Fruit fly (Drosophila melanogaster): Measurements from ENCODE around the gene CG17746.

Gene CG17746

DNA sequence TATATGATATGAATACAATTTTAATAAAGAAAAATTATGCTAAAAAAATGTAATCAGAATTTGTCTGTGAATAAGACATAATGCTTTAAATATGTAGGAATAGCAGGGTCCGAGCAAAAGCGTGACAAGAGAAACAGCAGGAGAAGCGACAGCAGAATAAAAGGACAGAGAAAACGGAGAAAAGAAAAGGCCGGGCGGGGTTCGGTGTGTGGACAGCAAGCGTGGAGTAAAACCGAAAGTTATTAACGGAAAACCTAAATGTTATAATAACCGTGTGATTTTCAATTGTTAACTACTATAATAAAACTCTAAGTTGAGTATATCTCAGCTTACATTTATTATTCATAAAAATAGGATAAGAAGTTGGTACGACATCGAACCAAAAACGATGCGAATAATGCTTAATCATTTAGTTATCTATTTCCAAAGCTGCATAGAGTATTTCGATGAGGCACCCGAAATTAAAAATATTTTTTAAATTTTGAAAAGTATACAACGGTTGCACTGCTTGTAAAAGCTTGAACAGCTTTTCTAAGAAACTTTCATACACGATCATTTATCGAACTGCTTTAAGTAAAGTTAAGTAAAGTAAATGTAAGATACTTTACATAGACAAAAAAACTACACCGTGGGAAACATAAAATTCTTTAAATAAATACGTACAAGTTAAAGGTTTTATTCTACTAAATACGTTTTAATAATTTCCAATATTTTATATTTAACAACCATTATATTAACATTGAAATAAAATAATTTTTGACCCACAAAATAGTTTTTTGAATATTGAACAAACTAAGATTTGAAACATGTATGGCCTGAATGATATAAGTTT lies 12.5 kb upstream of the CG17746 start:
- no peak for TF ChIP-seq CG17801 (GFP tag; optimal IDR thresholded peaks at IDR 0.05; ENCODE audit: partially characterized antibody)

dm6 chr3L:3250922-3251658 lies 11.7 kb upstream of the CG17746 start:
- no peak for TF ChIP-seq CG17801 (GFP tag; optimal IDR thresholded peaks at IDR 0.05; ENCODE audit: partially characterized antibody)

dm6 chr3L:3249997-3250774 lies 10.8 kb upstream of the CG17746 start:
- TF ChIP-seq CG17801 (GFP tag; optimal IDR thresholded peaks at IDR 0.05; ENCODE audit: partially characterized antibody), result peak; percentile 92

DNA sequence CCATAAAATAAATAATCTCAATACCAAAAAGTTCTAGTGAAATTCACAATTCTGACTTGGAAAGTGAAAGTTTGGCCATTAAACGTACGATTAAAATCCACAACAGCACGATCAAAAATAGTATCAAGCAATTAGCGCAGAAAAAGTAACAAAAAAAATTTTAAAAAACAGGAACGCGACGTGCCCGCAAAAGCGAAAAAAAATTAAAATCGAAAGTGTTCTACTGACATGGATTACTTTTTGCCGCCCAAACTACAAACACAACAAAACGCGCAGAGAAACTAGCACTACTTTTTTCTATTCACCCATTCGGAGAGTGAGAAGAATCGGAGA lies 10.3 kb upstream of the CG17746 start:
- TF ChIP-seq CG17801 (GFP tag; optimal IDR thresholded peaks at IDR 0.05; ENCODE audit: partially characterized antibody), result no peak

DNA sequence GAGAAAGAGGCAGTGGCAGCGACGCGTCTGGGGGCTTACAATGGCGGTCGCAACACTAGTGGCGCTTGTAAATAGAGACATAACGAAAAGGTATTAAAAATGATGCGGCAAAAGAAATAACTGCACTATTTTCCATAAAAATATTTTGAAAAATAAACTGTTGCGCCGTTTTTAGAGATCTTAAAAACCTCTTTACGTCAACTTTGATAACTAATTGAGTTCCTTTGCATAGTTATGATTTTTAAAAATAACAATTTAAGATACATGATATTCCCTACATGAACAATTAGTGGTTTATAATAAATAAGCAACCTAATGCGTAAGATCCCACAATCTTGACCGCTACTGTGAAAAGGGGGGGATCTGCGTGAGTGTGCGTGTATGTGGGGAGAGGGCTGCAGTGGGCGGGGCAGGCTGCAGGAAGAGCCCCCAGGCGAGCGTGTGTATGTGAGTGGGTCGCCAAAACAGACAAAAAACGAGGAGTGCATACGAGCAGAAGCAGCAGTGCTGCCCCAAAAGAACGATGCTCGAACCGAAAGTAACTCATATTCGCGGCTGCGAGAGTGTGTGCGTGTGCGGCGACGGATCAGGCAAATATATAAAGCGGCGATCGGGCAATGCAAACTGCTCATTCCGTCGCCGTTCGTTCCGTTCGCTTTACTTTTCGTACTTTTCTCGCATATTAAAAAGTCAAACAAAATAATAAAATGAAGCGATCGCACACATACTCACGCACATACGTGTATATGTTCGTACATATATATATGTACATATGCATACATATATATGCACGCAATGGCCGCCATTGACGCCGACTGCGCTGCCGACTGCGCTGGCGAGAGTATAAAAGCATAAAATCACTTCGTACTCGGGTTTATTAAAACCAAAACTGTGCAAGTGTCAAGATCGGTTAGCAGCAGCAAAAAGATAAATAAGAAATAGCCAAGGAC lies 9.6 kb upstream of the CG17746 start:
- peak; percentile 42 for TF ChIP-seq CG17801 (GFP tag; optimal IDR thresholded peaks at IDR 0.05; ENCODE audit: partially characterized antibody)

DNA sequence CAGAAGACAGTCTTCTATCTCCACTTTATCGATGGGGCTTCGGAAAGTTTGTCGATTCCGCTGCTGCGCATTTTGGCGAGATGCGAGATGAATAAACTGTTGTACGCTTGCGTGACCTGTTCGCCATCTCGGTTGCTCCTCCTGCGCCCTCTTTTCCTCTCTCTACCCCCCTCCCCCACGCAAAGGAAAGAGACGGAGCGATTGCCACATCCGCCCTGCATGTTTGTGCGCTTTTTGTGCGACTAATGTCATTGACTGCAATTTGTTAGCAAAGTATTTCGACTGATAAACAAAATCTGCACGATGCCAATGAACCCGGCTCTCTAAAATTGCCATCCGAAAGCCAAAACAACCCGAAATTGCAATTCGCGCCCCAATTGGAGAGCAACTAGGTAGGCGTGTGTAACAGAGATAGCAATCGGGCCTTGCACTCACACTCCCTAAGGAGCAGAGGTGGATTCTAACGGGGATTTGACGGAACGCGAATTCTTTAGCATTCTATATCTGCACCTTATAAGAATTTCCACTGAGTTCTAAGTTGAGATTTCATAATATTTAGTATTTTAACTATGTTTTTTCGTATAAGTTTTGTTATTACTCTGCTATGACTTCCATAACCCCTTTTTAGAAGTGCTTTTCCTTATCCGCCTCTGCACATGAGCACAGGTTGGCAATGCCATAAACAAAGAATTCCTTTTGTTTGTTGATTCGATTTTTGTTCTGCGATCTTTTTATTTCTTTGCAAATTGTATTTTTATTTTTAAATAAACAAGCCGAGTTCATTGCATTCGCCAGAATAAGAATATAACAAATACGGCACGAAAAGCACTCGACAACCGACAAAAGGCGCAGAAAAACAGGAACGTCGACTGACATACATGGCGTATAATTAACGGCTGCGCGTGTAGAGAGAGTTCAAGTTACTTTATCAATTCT lies 8.0 kb upstream of the CG17746 start, which contains the start of gene CG43389:
CG43389 (plus strand) TSS at position 886 of the 936 bp plus-strand sequence.
- TF ChIP-seq CG17801 (GFP tag; optimal IDR thresholded peaks at IDR 0.05; ENCODE audit: partially characterized antibody), result no peak

DNA sequence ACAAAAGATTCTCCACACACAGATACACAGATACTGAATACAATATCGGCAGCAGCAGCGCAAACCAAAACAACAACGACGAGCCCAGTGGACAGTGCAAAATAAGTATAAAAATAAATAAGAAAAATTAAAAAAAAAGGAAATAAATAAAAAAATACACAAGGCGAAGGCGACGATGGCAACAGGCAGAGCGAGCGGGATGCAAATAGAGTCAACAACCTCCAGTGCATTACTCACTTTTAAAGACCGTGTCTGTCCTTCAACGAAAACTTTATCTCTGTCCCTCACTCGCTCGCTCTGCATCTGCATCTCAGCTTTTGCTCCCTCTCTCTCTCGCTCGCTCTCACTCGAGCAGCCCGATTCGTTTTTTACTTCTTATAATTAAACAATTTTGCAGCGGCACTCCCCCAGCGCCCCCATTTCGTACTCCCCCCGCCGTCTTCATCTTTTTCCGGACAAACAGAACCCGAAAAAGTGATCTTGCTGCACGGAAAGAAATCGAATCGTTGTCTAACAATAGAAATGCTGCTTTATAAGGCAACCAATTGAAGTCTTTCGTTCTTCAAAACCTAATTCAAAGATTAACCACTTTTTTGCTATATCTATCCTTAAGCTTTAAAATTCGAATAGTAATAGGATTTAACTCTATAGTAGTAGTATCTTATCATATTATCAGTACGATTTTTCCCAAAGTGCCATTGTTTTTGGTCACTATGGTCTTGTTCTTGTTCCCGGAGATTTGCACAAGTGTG lies 7.2 kb upstream of the CG17746 start:
- TF ChIP-seq CG17801 (GFP tag; optimal IDR thresholded peaks at IDR 0.05; ENCODE audit: partially characterized antibody), result peak; percentile 45

dm6 chr3L:3245189-3245588 lies 5.8 kb upstream of the CG17746 start:
- TF ChIP-seq CG17801 (GFP tag; optimal IDR thresholded peaks at IDR 0.05; ENCODE audit: partially characterized antibody), result no peak

DNA sequence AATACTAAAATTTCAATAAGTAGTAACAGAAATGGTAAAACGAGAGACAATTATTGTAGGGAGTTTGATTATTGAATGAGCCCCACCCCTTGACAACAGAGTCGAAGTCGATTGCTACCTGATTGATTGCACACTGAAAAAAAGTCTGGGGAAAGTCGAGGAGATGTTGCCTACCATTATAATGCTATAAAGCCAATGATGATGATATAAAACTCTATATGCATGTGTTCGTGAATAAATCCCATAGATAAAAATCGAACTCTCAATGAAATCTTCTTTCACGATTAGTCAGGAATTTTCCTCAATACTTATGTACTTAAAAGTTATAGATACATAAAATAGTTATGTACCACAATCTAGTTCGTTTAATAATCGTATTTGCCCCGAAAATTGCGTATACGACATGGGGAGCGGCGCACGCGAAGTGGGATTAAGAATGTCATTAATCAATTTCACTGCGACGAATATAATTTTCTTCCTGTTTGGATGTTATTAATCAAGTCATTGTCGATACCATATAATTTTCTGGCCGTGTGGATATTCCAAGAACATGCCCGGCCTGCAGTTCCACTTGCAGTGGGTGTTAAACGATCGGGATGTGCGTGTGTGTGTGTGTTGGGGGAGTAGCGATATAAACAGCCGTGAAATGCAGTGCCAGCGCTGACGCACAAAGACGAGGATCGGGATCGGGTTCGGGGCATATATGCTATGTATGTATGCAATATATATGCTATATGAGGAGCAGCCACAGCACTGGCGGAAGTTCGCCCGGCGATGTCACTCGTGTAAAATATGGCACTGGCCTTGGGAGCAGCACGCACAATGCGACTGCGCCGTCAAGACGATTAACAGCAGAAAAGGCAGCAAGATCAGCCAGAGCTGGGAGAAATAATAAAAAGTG lies 5.1 kb upstream of the CG17746 start, which contains the start of gene CG12078:
CG12078 (minus strand) TSS at position 51 of the 901 bp plus-strand sequence.
- no peak for TF ChIP-seq CG17801 (GFP tag; optimal IDR thresholded peaks at IDR 0.05; ENCODE audit: partially characterized antibody)

DNA sequence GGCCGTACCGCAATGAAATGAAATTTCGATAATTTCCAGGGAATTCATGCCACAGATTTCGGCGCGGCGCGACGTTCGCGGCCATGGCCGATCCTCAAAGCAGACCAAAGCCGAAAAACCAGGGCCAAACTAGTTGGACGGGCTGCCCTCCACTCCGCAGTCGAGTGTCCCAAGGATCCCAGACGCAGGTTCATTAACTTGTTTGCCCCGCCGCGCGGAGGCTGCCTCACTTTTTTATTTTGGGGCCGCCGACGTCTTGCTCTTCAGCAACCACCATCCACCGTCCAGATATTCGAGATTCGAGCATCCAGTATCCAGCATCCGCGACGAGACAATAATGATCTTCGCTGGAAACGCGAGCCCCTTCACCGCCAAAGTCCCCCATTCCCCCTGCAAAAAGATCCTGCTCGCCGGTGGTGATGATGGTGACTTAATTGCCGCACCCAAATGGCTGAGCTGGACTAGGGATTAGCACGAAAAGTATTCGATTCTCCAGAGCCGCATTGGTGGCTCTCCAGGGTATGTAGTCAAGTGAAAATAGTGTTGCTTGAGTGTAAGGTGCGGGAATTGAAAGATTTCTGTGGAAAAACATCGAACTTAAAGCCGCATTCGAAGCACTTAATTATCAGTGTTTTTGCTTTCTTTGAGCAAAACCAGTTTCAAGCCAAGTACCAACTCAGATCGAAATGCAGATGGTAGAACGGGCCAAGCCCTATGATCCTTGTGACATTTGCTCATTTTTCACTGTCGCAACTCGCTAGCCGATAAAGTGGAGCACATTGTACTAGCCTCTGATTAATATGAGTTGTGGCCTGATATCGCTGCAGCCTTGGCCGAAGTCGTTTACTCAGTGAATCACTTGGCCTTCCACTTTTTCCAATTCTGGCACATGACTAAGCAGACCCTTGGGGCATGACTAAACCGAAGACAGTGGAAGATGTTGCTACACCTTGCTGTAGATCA lies 3.0 kb upstream of the CG17746 start:
- no peak for TF ChIP-seq CG17801 (GFP tag; optimal IDR thresholded peaks at IDR 0.05; ENCODE audit: partially characterized antibody)

dm6 chr3L:3241368-3241640 lies 1.9 kb upstream of the CG17746 start:
- no peak for TF ChIP-seq CG17801 (GFP tag; optimal IDR thresholded peaks at IDR 0.05; ENCODE audit: partially characterized antibody)

All from ovary, adult (tissue).